Fruit fly (Drosophila melanogaster): ENCODE data around the gene CG13117.

CG13117 gene

dm6 chr2L:9746236-9747225, 10.1 kb downstream of the CG13117 start, which contains the start of gene Nckx30C:
Gene Nckx30C, minus strand, starts transcription at chr2L:9746495.
- no peak for TF ChIP-seq bab1 (GFP tag; optimal IDR thresholded peaks at IDR 0.05)
- TF ChIP-seq tj (GFP tag; optimal IDR thresholded peaks at IDR 0.05): no peak
- TF ChIP-seq CG5204 (GFP tag; optimal IDR thresholded peaks at IDR 0.05): no peak
- no peak for TF ChIP-seq CG12768 (GFP tag; optimal IDR thresholded peaks at IDR 0.05)
- TF ChIP-seq CG11617 (GFP tag; optimal IDR thresholded peaks at IDR 0.05): no peak
- TF ChIP-seq Hr96 (GFP tag; optimal IDR thresholded peaks at IDR 0.05): no peak
- TF ChIP-seq cic (GFP tag; optimal IDR thresholded peaks at IDR 0.05): no peak
- TF ChIP-seq CG33017 (tag; optimal IDR thresholded peaks at IDR 0.05): no peak
- TF ChIP-seq CG7045 (GFP tag; optimal IDR thresholded peaks at IDR 0.05): no peak
- no peak for TF ChIP-seq CG1620 (GFP tag; optimal IDR thresholded peaks at IDR 0.05)
- no peak for TF ChIP-seq CG14711 (tag; optimal IDR thresholded peaks at IDR 0.05)
- no peak for TF ChIP-seq kay (GFP tag; ENCODE audit: borderline replicate concordance)
- TF ChIP-seq Crg-1 (GFP tag; optimal IDR thresholded peaks at IDR 0.05): no peak
- TF ChIP-seq Mnt (GFP tag; optimal IDR thresholded peaks at IDR 0.05): no peak
- no peak for TF ChIP-seq CG7101 (tag; optimal IDR thresholded peaks at IDR 0.05)
- TF ChIP-seq pad (GFP tag; optimal IDR thresholded peaks at IDR 0.05): no peak

- TF ChIP-seq Hr96 (GFP tag; optimal IDR thresholded peaks at IDR 0.05): no peak
- TF ChIP-seq tj (GFP tag; optimal IDR thresholded peaks at IDR 0.05): no peak
- TF ChIP-seq CG5204 (GFP tag; optimal IDR thresholded peaks at IDR 0.05): no peak
- no peak for TF ChIP-seq pad (GFP tag; optimal IDR thresholded peaks at IDR 0.05)
- no peak for TF ChIP-seq CG14711 (tag; optimal IDR thresholded peaks at IDR 0.05)
- no peak for TF ChIP-seq cnc (optimal IDR thresholded peaks at IDR 0.05)
- TF ChIP-seq CG1620 (GFP tag; optimal IDR thresholded peaks at IDR 0.05): no peak
- TF ChIP-seq ovo (GFP tag; optimal IDR thresholded peaks at IDR 0.05): no peak
Observed at dm6 chr2L:9749745-9750144, 13.3 kb downstream of the CG13117 start, which contains the start of gene Cyp4e3. Gene Cyp4e3, minus strand, starts transcription at chr2L:9750071.

- no peak for TF ChIP-seq cnc (optimal IDR thresholded peaks at IDR 0.05)
- no peak for TF ChIP-seq tj (GFP tag; optimal IDR thresholded peaks at IDR 0.05)
- no peak for TF ChIP-seq CG11617 (GFP tag; optimal IDR thresholded peaks at IDR 0.05)
- TF ChIP-seq Hr96 (GFP tag; optimal IDR thresholded peaks at IDR 0.05): no peak
- no peak for TF ChIP-seq cic (GFP tag; optimal IDR thresholded peaks at IDR 0.05)
- no peak for TF ChIP-seq bab1 (GFP tag; optimal IDR thresholded peaks at IDR 0.05)
- TF ChIP-seq CG12768 (GFP tag; optimal IDR thresholded peaks at IDR 0.05): no peak
- no peak for TF ChIP-seq kay (GFP tag; ENCODE audit: borderline replicate concordance)
- TF ChIP-seq Mnt (GFP tag; optimal IDR thresholded peaks at IDR 0.05): no peak
- TF ChIP-seq CG14711 (tag; optimal IDR thresholded peaks at IDR 0.05): no peak
- TF ChIP-seq Crg-1 (GFP tag; optimal IDR thresholded peaks at IDR 0.05): no peak
- no peak for TF ChIP-seq CG7101 (tag; optimal IDR thresholded peaks at IDR 0.05)
- no peak for TF ChIP-seq CG5204 (GFP tag; optimal IDR thresholded peaks at IDR 0.05)
- TF ChIP-seq CG33017 (tag; optimal IDR thresholded peaks at IDR 0.05): no peak
- no peak for TF ChIP-seq ovo (GFP tag; optimal IDR thresholded peaks at IDR 0.05)
Observed at dm6 chr2L:9753357-9753756, 16.9 kb downstream of the CG13117 start.

- TF ChIP-seq Mnt (GFP tag; optimal IDR thresholded peaks at IDR 0.05) (no peak), kay (GFP tag; ENCODE audit: borderline replicate concordance) (no peak), CG7101 (tag; optimal IDR thresholded peaks at IDR 0.05) (no peak), pad (GFP tag; optimal IDR thresholded peaks at IDR 0.05) (no peak), CG14711 (tag; optimal IDR thresholded peaks at IDR 0.05) (no peak), CG12768 (GFP tag; optimal IDR thresholded peaks at IDR 0.05) (peak; percentile 50), toe (GFP tag; optimal IDR thresholded peaks at IDR 0.05) (no peak), Crg-1 (GFP tag; optimal IDR thresholded peaks at IDR 0.05) (no peak), CG7045 (GFP tag; optimal IDR thresholded peaks at IDR 0.05) (peak; percentile 63), CG5204 (GFP tag; optimal IDR thresholded peaks at IDR 0.05) (peak; percentile 56), Hr96 (GFP tag; optimal IDR thresholded peaks at IDR 0.05) (peak; percentile 32)
Observed at dm6 chr2L:9754817-9755216, 18.4 kb downstream of the CG13117 start.

- TF ChIP-seq CG33017 (tag; optimal IDR thresholded peaks at IDR 0.05): peak; percentile 60
- TF ChIP-seq cic (GFP tag; optimal IDR thresholded peaks at IDR 0.05): peak; percentile 36
- peak; percentile 78 for TF ChIP-seq CG7045 (GFP tag; optimal IDR thresholded peaks at IDR 0.05)
- TF ChIP-seq Hr96 (GFP tag; optimal IDR thresholded peaks at IDR 0.05): peak; percentile 93
- peak; percentile 78 for TF ChIP-seq CG11617 (GFP tag; optimal IDR thresholded peaks at IDR 0.05)
- peak; percentile 97 for TF ChIP-seq pad (GFP tag; optimal IDR thresholded peaks at IDR 0.05)
- peak; percentile 85 for TF ChIP-seq CG12768 (GFP tag; optimal IDR thresholded peaks at IDR 0.05)
- no peak for TF ChIP-seq kay (GFP tag; ENCODE audit: borderline replicate concordance)
- peak; percentile 91 for TF ChIP-seq Clk (GFP tag; optimal IDR thresholded peaks at IDR 0.05)
- TF ChIP-seq cnc (optimal IDR thresholded peaks at IDR 0.05): no peak
- peak; percentile 83 for TF ChIP-seq Crg-1 (GFP tag; optimal IDR thresholded peaks at IDR 0.05)
- peak; percentile 94 for TF ChIP-seq toe (GFP tag; optimal IDR thresholded peaks at IDR 0.05)
- peak; percentile 59 for TF ChIP-seq bab1 (GFP tag; optimal IDR thresholded peaks at IDR 0.05)
- peak; percentile 92 for TF ChIP-seq CG1620 (GFP tag; optimal IDR thresholded peaks at IDR 0.05)
- peak; percentile 82 for TF ChIP-seq CG7101 (tag; optimal IDR thresholded peaks at IDR 0.05)
- TF ChIP-seq tj (GFP tag; optimal IDR thresholded peaks at IDR 0.05): peak; percentile 63
- peak; percentile 81 for TF ChIP-seq ovo (GFP tag; optimal IDR thresholded peaks at IDR 0.05)
- peak; percentile 92 for TF ChIP-seq CG5204 (GFP tag; optimal IDR thresholded peaks at IDR 0.05)
- peak; percentile 88 for TF ChIP-seq Mnt (GFP tag; optimal IDR thresholded peaks at IDR 0.05)
- TF ChIP-seq CG14711 (tag; optimal IDR thresholded peaks at IDR 0.05): peak; percentile 76
Observed at dm6 chr2L:9757990-9758814, 21.8 kb downstream of the CG13117 start, which contains the start of gene zf30C. Gene zf30C, plus strand, starts transcription at chr2L:9758342.

Measured in whole organism, adult.